Fruit fly (Drosophila melanogaster): ENCODE data around the gene CG10041.

DNA sequence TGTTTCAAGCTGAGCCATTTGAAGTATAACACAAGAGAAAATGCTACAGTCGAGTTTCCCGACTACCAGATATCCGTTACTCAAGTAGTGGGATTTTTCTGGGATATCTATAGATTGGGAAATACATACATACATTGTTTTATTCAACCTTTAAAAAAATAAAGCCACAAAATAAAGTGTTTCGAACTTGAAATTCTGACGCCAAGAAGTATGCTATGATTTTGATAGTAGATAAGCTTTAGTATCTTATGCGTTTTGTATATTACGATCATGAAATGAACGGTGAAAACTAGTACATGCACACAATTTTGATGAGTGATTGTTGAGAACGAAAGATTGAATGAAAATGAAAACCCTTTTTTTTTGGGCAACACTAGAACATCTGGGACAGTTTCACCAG is 11.6 kb upstream of the CG10041 start:
- no peak for TF ChIP-seq Dll (optimal IDR thresholded peaks at IDR 0.05)
- TF ChIP-seq usp (GFP tag; optimal IDR thresholded peaks at IDR 0.05), result no peak
- TF ChIP-seq pan (optimal IDR thresholded peaks at IDR 0.05), result no peak
- TF ChIP-seq psq (optimal IDR thresholded peaks at IDR 0.05), result no peak
- TF ChIP-seq CG8478 (optimal IDR thresholded peaks at IDR 0.05), result no peak
- no peak for TF ChIP-seq EcR (GFP tag; optimal IDR thresholded peaks at IDR 0.05)

Data from whole organism.